Worm (Caenorhabditis elegans) whole organism, late embryonic: ENCODE measurements around the gene pcp-5.

Source experiments
- C08G9.2 ChIP-seq: sonication (generic microtip); optimal IDR thresholded peaks from 2 replicates; lab custom pipeline; 2016; ENCODE audit warnings: mild to moderate bottlenecking, missing genetic modification characterization, moderate library complexity, missing compliant biosample characterization
- C38D4.7 ChIP-seq: fragments of 200-800 bp; sonication (Bioruptor generic); optimal IDR thresholded peaks from 2 replicates; lab custom pipeline; 2018; ENCODE audit warnings: mild to moderate bottlenecking, missing genetic modification characterization, moderate library complexity, missing compliant biosample characterization
- F13H6.1 ChIP-seq: sonication (generic microtip); optimal IDR thresholded peaks from 2 replicates; lab custom pipeline; 2016; ENCODE audit warnings: missing genetic modification characterization, missing compliant biosample characterization
- K02D7.2 ChIP-seq: sonication (generic microtip); optimal IDR thresholded peaks from 2 replicates; lab custom pipeline; 2017; ENCODE audit warnings: mild to moderate bottlenecking, missing genetic modification characterization, missing compliant biosample characterization
- T23F11.4 ChIP-seq: fragments of 200-800 bp; sonication (Bioruptor generic); optimal IDR thresholded peaks from 2 replicates; lab custom pipeline; 2018; ENCODE audit warnings: mild to moderate bottlenecking, missing genetic modification characterization, missing compliant biosample characterization
- Y22D7AL.16 ChIP-seq: sonication (generic microtip); optimal IDR thresholded peaks from 2 replicates; lab custom pipeline; 2016; ENCODE audit warnings: missing genetic modification characterization, missing compliant biosample characterization
- ama-1 ChIP-seq: fragments of 150-350 bp; optimal IDR thresholded peaks from 2 replicates; lab custom pipeline; 2014
- ceh-18 ChIP-seq: sonication (generic microtip); optimal IDR thresholded peaks from 2 replicates; lab custom pipeline; 2016; ENCODE audit warnings: missing genetic modification characterization, missing compliant biosample characterization
- ceh-19 ChIP-seq: fragments of 200-800 bp; sonication (Bioruptor generic); optimal IDR thresholded peaks from 2 replicates; lab custom pipeline; 2018; ENCODE audit warnings: mild to moderate bottlenecking, missing genetic modification characterization, missing compliant biosample characterization
- ceh-2 ChIP-seq: sonication (generic microtip); optimal IDR thresholded peaks from 2 replicates; lab custom pipeline; 2016; ENCODE audit warnings: missing genotype, missing genetic modification characterization, missing compliant biosample characterization
- ceh-24 ChIP-seq: sonication (generic microtip); optimal IDR thresholded peaks from 2 replicates; lab custom pipeline; 2016; ENCODE audit warnings: mild to moderate bottlenecking, missing genetic modification characterization, missing compliant biosample characterization
- ceh-31 ChIP-seq: sonication (generic microtip); optimal IDR thresholded peaks from 2 replicates; lab custom pipeline; 2016; ENCODE audit warnings: missing genetic modification characterization, missing compliant biosample characterization
- che-1 ChIP-seq: sonication (generic microtip); optimal IDR thresholded peaks from 2 replicates; lab custom pipeline; 2016; ENCODE audit warnings: mild to moderate bottlenecking, missing genetic modification characterization, missing compliant biosample characterization
- dmd-4 ChIP-seq: sonication (generic microtip); optimal IDR thresholded peaks from 2 replicates; lab custom pipeline; 2016; ENCODE audit warnings: borderline replicate concordance, missing genetic modification characterization, missing compliant biosample characterization
- dve-1 ChIP-seq: sonication (generic microtip); optimal IDR thresholded peaks from 2 replicates; lab custom pipeline; 2017; ENCODE audit warnings: antibody characterized with exemption, mild to moderate bottlenecking, missing genetic modification characterization, missing compliant biosample characterization
- elt-4 ChIP-seq: sonication (generic microtip); optimal IDR thresholded peaks from 2 replicates; lab custom pipeline; 2016; ENCODE audit warnings: missing genetic modification characterization, missing compliant biosample characterization
- ets-4 ChIP-seq: sonication (generic microtip); optimal IDR thresholded peaks from 2 replicates; lab custom pipeline; 2016; ENCODE audit warnings: missing genetic modification characterization, missing compliant biosample characterization
- fkh-10 ChIP-seq: fragments of 150-350 bp; optimal IDR thresholded peaks from 2 replicates; lab custom pipeline; 2014; ENCODE audit warnings: missing biosample characterization, missing genetic modification reagents, missing genetic modification characterization
- hlh-13 ChIP-seq: fragments of 200-800 bp; sonication (Bioruptor generic); optimal IDR thresholded peaks from 2 replicates; lab custom pipeline; 2018; ENCODE audit warnings: mild to moderate bottlenecking, missing genetic modification characterization, missing compliant biosample characterization
- hlh-15 ChIP-seq: sonication (generic microtip); optimal IDR thresholded peaks from 2 replicates; lab custom pipeline; 2016; ENCODE audit warnings: missing genetic modification characterization, missing compliant biosample characterization
- hlh-30 ChIP-seq: sonication (generic microtip); optimal IDR thresholded peaks from 2 replicates; lab custom pipeline; 2017; ENCODE audit warnings: antibody characterized with exemption, missing genetic modification characterization, missing compliant biosample characterization; ENCODE audit not compliant: insufficient read depth
- madf-2 ChIP-seq: sonication (generic microtip); optimal IDR thresholded peaks from 2 replicates; lab custom pipeline; 2017; ENCODE audit warnings: missing genetic modification characterization, missing compliant biosample characterization
- mec-3 ChIP-seq: sonication (generic microtip); optimal IDR thresholded peaks from 2 replicates; lab custom pipeline; 2016; ENCODE audit warnings: borderline replicate concordance, missing genetic modification characterization, missing compliant biosample characterization
- nfya-1 ChIP-seq: sonication (generic microtip); optimal IDR thresholded peaks from 2 replicates; lab custom pipeline; 2017; ENCODE audit warnings: missing genetic modification characterization, mild to moderate bottlenecking, missing compliant biosample characterization, antibody characterized with exemption, moderate library complexity
- npax-4 ChIP-seq: sonication (generic microtip); optimal IDR thresholded peaks from 2 replicates; lab custom pipeline; 2016; ENCODE audit warnings: missing genetic modification characterization, missing compliant biosample characterization
- pha-2 ChIP-seq: sonication (generic microtip); optimal IDR thresholded peaks from 2 replicates; lab custom pipeline; 2017; ENCODE audit warnings: mild to moderate bottlenecking, missing genetic modification characterization, missing compliant biosample characterization
- sox-2 ChIP-seq: fragments of 200-800 bp; sonication (Bioruptor generic); IDR thresholded peaks from 2 replicates; pipeline ENCODE4 v1.3.6; 2022; ENCODE audit warnings: missing genetic modification reagents, missing genetic modification characterization, missing compliant biosample characterization
- syd-9 ChIP-seq: sonication (generic microtip); optimal IDR thresholded peaks from 2 replicates; lab custom pipeline; 2016; ENCODE audit warnings: mild to moderate bottlenecking, missing genetic modification characterization, moderate library complexity, missing compliant biosample characterization
- tbx-7 ChIP-seq: sonication (generic microtip); optimal IDR thresholded peaks from 2 replicates; lab custom pipeline; 2016; ENCODE audit warnings: missing genotype, missing genetic modification characterization, missing compliant biosample characterization
- unc-3 ChIP-seq, 2 experiments: fragments of 200-800 bp in 1 of 2; sonication (Bioruptor generic) in 1 of 2; sonication (generic microtip) in 1 of 2; conservative IDR thresholded peaks in 1 of 2; optimal IDR thresholded peaks in 1 of 2; 2 replicates each; pipeline versions ENCODE4 v1.3.6 to Lab custom; 2016 to 2022; ENCODE audit warnings: missing compliant biosample characterization in 2 of 2, missing genetic modification characterization in 2 of 2, missing genetic modification reagents in 1 of 2
- unc-55 ChIP-seq: sonication (generic microtip); optimal IDR thresholded peaks from 2 replicates; lab custom pipeline; 2017; ENCODE audit warnings: missing biosample characterization, missing genetic modification reagents, missing genetic modification characterization
- zip-5 ChIP-seq: sonication (generic microtip); optimal IDR thresholded peaks from 2 replicates; lab custom pipeline; 2016; ENCODE audit warnings: missing genetic modification characterization, missing compliant biosample characterization

Gene pcp-5

ce11 chrIII:7917667-7918066 is 10.3 kb upstream of the pcp-5 start, which contains the start of gene gly-3:
gly-3 (minus strand) TSS chrIII:7917767.
- TF ChIP-seq dmd-4 (tag; lab: Kevin White, UChicago) (no peak), ceh-2 (no peak), ceh-18 (no peak), ceh-31 (no peak), ceh-24 (tag; lab: Kevin White, UChicago) (no peak)

ce11 chrIII:7913488-7913887 is 6.1 kb upstream of the pcp-5 start, which contains the start of gene ZK688.12:
ZK688.12 (minus strand) TSS chrIII:7913588.
- TF ChIP-seq npax-4 (tag; lab: Kevin White, UChicago) (no peak), unc-3 (GFP tag; conservative IDR thresholded peaks at IDR 0.05; lab: Robert Waterston, UW) (no peak), unc-3 (tag; optimal IDR thresholded peaks at IDR 0.05; lab: Kevin White, UChicago) (no peak), Y22D7AL.16 (tag; lab: Kevin White, UChicago) (no peak), K02D7.2 (tag; lab: Kevin White, UChicago) (no peak), ama-1 (no peak)

ce11 chrIII:7911621-7912020 is 4.2 kb upstream of the pcp-5 start, which contains the start of gene ZK688.7:
ZK688.7 (minus strand) TSS chrIII:7911634.
- no peak for TF ChIP-seq K02D7.2 (tag; lab: Kevin White, UChicago)
- TF ChIP-seq hlh-30 (tag; lab: Kevin White, UChicago) = peak; percentile 81
- TF ChIP-seq T23F11.4 (GFP tag; lab: Kevin White, UChicago) = no peak
- TF ChIP-seq elt-4 (tag; lab: Kevin White, UChicago) = no peak

ce11 chrIII:7909263-7909662 is 1.8 kb upstream of the pcp-5 start, which contains the start of gene ZK688.1:
ZK688.1 (plus strand) TSS chrIII:7909563.
- TF ChIP-seq ceh-19 (GFP tag; lab: Kevin White, UChicago) = no peak
- no peak for TF ChIP-seq madf-2 (tag; lab: Kevin White, UChicago)
- TF ChIP-seq F13H6.1 (tag; lab: Kevin White, UChicago) = no peak
- TF ChIP-seq ceh-24 (tag; lab: Kevin White, UChicago) = no peak
- no peak for TF ChIP-seq mec-3
- no peak for TF ChIP-seq hlh-13 (GFP tag; lab: Kevin White, UChicago)
- no peak for TF ChIP-seq che-1

- TF ChIP-seq C38D4.7 = no peak
- TF ChIP-seq dve-1 (tag; lab: Kevin White, UChicago) = no peak
- TF ChIP-seq sox-2 = no peak
- no peak for TF ChIP-seq ceh-19 (GFP tag; lab: Kevin White, UChicago)
- no peak for TF ChIP-seq ceh-18
- TF ChIP-seq T23F11.4 (GFP tag; lab: Kevin White, UChicago) = no peak
- TF ChIP-seq tbx-7 = no peak
- no peak for TF ChIP-seq fkh-10
- no peak for TF ChIP-seq syd-9
Measured at ce11 chrIII:7903427-7903826, 4.0 kb downstream of the pcp-5 start.

- no peak for TF ChIP-seq unc-55
- TF ChIP-seq fkh-10 = no peak
- no peak for TF ChIP-seq zip-5
- no peak for TF ChIP-seq nfya-1 (tag; lab: Kevin White, UChicago)
- TF ChIP-seq pha-2 (tag; lab: Kevin White, UChicago) = no peak
- TF ChIP-seq ets-4 = no peak
- TF ChIP-seq hlh-15 = no peak
- TF ChIP-seq C08G9.2 (tag; lab: Kevin White, UChicago) = no peak
- no peak for TF ChIP-seq hlh-13 (GFP tag; lab: Kevin White, UChicago)
Measured at ce11 chrIII:7900733-7901132, 6.7 kb downstream of the pcp-5 start, which contains the start of gene best-24. best-24 (plus strand) TSS chrIII:7901033.
